Worm (Caenorhabditis elegans): ENCODE measurements around the gene Y2H9A.4.

Gene Y2H9A.4

ce11 chrV:13406032-13406431 lies 39.7 kb upstream of the Y2H9A.4 start, which contains the start of gene cutl-1:
Gene cutl-1 (minus strand): TSS chrV:13406114.
- TF ChIP-seq nhr-47 (tag; optimal IDR thresholded peaks at IDR 0.05) (no peak), lsy-2 (tag; optimal IDR thresholded peaks at IDR 0.05) (peak in 1 of 2 experiments; percentile 55), vab-15 (tag; optimal IDR thresholded peaks at IDR 0.05) (no peak), dpl-1 (GFP tag; optimal IDR thresholded peaks at IDR 0.05) (peak in 1 of 3 experiments; percentile 13)

ce11 chrV:13406511-13406910 lies 39.2 kb upstream of the Y2H9A.4 start, which contains the start of gene F53F1.2:
Gene F53F1.2 (plus strand): TSS chrV:13406816.
- TF ChIP-seq unc-62 (GFP tag; optimal IDR thresholded peaks at IDR 0.05) (no peak), nhr-90 (tag; optimal IDR thresholded peaks at IDR 0.05; ENCODE audit: poor library complexity) (no peak), efl-3 (GFP tag; optimal IDR thresholded peaks at IDR 0.05) (no peak), ztf-4 (tag; optimal IDR thresholded peaks at IDR 0.05) (no peak), dpl-1 (GFP tag; optimal IDR thresholded peaks at IDR 0.05) (peak in 1 of 3 experiments; percentile 2), zag-1 (tag; optimal IDR thresholded peaks at IDR 0.05) (no peak), nhr-85 (tag) (peak; percentile 67), blmp-1 (tag; optimal IDR thresholded peaks at IDR 0.05) (peak; percentile 96)

- no peak for TF ChIP-seq lir-3 (tag; optimal IDR thresholded peaks at IDR 0.05; ENCODE audit: poor library complexity)
- peak; percentile 14 for TF ChIP-seq elt-2 (tag; optimal IDR thresholded peaks at IDR 0.05)
Measured at ce11 chrV:13407913-13408312, 37.8 kb upstream of the Y2H9A.4 start, which contains the start of gene F53F1.3. Gene F53F1.3 (plus strand): TSS chrV:13408242.

- TF ChIP-seq isw-1 (GFP tag; IDR thresholded peaks at IDR 0.05) (no peak), ceh-63 (GFP tag; optimal IDR thresholded peaks at IDR 0.05) (no peak), unc-130 (tag; optimal IDR thresholded peaks at IDR 0.05) (no peak), mep-1 (tag; optimal IDR thresholded peaks at IDR 0.05) (no peak), ztf-4 (tag; optimal IDR thresholded peaks at IDR 0.05) (no peak), pax-3 (tag; optimal IDR thresholded peaks at IDR 0.05) (no peak), nhr-76 (tag; optimal IDR thresholded peaks at IDR 0.05) (no peak), vab-15 (tag; optimal IDR thresholded peaks at IDR 0.05) (no peak), fkh-8 (tag; optimal IDR thresholded peaks at IDR 0.05) (no peak)
Measured at ce11 chrV:13408440-13408839, 37.3 kb upstream of the Y2H9A.4 start.

ce11 chrV:13409089-13409488 lies 36.6 kb upstream of the Y2H9A.4 start:
- TF ChIP-seq fkh-4 (tag; optimal IDR thresholded peaks at IDR 0.05; ENCODE audit: borderline replicate concordance), result peak; percentile 56
- TF ChIP-seq sup-37 (GFP tag; optimal IDR thresholded peaks at IDR 0.05), result no peak
- TF ChIP-seq nhr-90 (tag; optimal IDR thresholded peaks at IDR 0.05; ENCODE audit: poor library complexity), result peak; percentile 71
- peak; percentile 89 for TF ChIP-seq efl-1 (optimal IDR thresholded peaks at IDR 0.05)
- TF ChIP-seq efl-1 (GFP tag; optimal IDR thresholded peaks at IDR 0.05 in 1 of 2), result peak; percentile 89 to 99
- TF ChIP-seq dpl-1 (GFP tag; optimal IDR thresholded peaks at IDR 0.05), result peak; percentile 80 to 96 (median 88)
- TF ChIP-seq nhr-71 (tag; optimal IDR thresholded peaks at IDR 0.05), result peak; percentile 73
- no peak for TF ChIP-seq elt-2 (tag; optimal IDR thresholded peaks at IDR 0.05)
- TF ChIP-seq rnt-1 (tag; optimal IDR thresholded peaks at IDR 0.05), result peak; percentile 82
- TF ChIP-seq lin-13 (GFP tag; optimal IDR thresholded peaks at IDR 0.05), result no peak
- TF ChIP-seq nhr-11 (tag; optimal IDR thresholded peaks at IDR 0.05), result no peak
- no peak for TF ChIP-seq skn-1 (tag; optimal IDR thresholded peaks at IDR 0.05)
- TF ChIP-seq ceh-82 (tag; optimal IDR thresholded peaks at IDR 0.05), result no peak
- TF ChIP-seq C34B4.2 (tag; optimal IDR thresholded peaks at IDR 0.05), result no peak
- no peak for TF ChIP-seq tlp-1 (tag; optimal IDR thresholded peaks at IDR 0.05)
- no peak for TF ChIP-seq jun-1 (tag; optimal IDR thresholded peaks at IDR 0.05)
- no peak for TF ChIP-seq nhr-76 (tag; optimal IDR thresholded peaks at IDR 0.05)
- TF ChIP-seq Y116A8C.19 (tag; optimal IDR thresholded peaks at IDR 0.05; ENCODE audit: borderline replicate concordance), result no peak
- no peak for TF ChIP-seq hlh-4 (tag; optimal IDR thresholded peaks at IDR 0.05)
- TF ChIP-seq tbx-2 (tag; optimal IDR thresholded peaks at IDR 0.05), result peak; percentile 43
- TF ChIP-seq egl-13 (tag; optimal IDR thresholded peaks at IDR 0.05), result peak; percentile 36
- TF ChIP-seq pqm-1 (tag; optimal IDR thresholded peaks at IDR 0.05), result no peak
- TF ChIP-seq isw-1 (GFP tag; IDR thresholded peaks at IDR 0.05), result no peak
- no peak for TF ChIP-seq mab-9 (GFP tag; IDR thresholded peaks at IDR 0.05)
- peak; percentile 30 for TF ChIP-seq lin-14 (GFP tag; optimal IDR thresholded peaks at IDR 0.05)
- no peak for TF ChIP-seq aha-1 (tag; optimal IDR thresholded peaks at IDR 0.05)
- TF ChIP-seq snu-23 (GFP tag; optimal IDR thresholded peaks at IDR 0.05), result peak; percentile 44
- no peak for TF ChIP-seq mef-2 (tag; optimal IDR thresholded peaks at IDR 0.05)
- no peak for TF ChIP-seq ceh-8 (GFP tag; optimal IDR thresholded peaks at IDR 0.05)
- no peak for TF ChIP-seq fos-1 (tag; optimal IDR thresholded peaks at IDR 0.05)
